Fruit fly (Drosophila melanogaster): Measurements from ENCODE around the gene CG43998.

- no peak for TF ChIP-seq psq (optimal IDR thresholded peaks at IDR 0.05)
- TF ChIP-seq insv (optimal IDR thresholded peaks at IDR 0.05): no peak
- no peak for TF ChIP-seq ttk (optimal IDR thresholded peaks at IDR 0.05)
- no peak for TF ChIP-seq h (optimal IDR thresholded peaks at IDR 0.05)
- TF ChIP-seq Sin3A (optimal IDR thresholded peaks at IDR 0.05): no peak
Observed at dm6 chr3R:23938564-23939122, 9.8 kb upstream of the CG43998 start.
